Worm (Caenorhabditis elegans): ENCODE data around the gene frpr-14.

- TF ChIP-seq nhr-76 (tag; optimal IDR thresholded peaks at IDR 0.05): no peak
- no peak for TF ChIP-seq ceh-43 (GFP tag; optimal IDR thresholded peaks at IDR 0.05)
- TF ChIP-seq elt-1 (tag; optimal IDR thresholded peaks at IDR 0.05; ENCODE audit: borderline replicate concordance, insufficient read depth): no peak
- TF ChIP-seq tbx-8 (GFP tag; optimal IDR thresholded peaks at IDR 0.05): no peak
- TF ChIP-seq ceh-83 (GFP tag; optimal IDR thresholded peaks at IDR 0.05): no peak
- no peak for TF ChIP-seq ztf-11 (tag; optimal IDR thresholded peaks at IDR 0.05)
- TF ChIP-seq sem-2 (GFP tag; optimal IDR thresholded peaks at IDR 0.05): no peak
- TF ChIP-seq mab-5 (tag; optimal IDR thresholded peaks at IDR 0.05): no peak
Observed at ce11 chrII:601305-601704, 49.5 kb upstream of the frpr-14 start.

Measured in whole organism, mixed stage, embryonic.